Fruit fly (Drosophila melanogaster) whole organism: ENCODE data around the gene CG5199.

Experiments
- CG8478 ChIP-seq: fragments of >200 bp; optimal IDR thresholded peaks from 2 replicates; lab custom pipeline; 2018; ENCODE audit warnings: inconsistent platforms
- EcR ChIP-seq, 2 experiments: fragments of >200 bp; optimal IDR thresholded peaks; 2 replicates each; lab custom pipeline; 2017; ENCODE audit warnings: missing biosample characterization in 2 of 2, missing genetic modification characterization in 2 of 2, missing genetic modification reagents in 2 of 2
- pan ChIP-seq: fragments of >200 bp; optimal IDR thresholded peaks from 2 replicates; lab custom pipeline; 2017
- psq ChIP-seq: fragments of >200 bp; optimal IDR thresholded peaks from 2 replicates; lab custom pipeline; 2017
- usp ChIP-seq: fragments of >200 bp; optimal IDR thresholded peaks from 2 replicates; lab custom pipeline; 2017; ENCODE audit warnings: missing biosample characterization, missing genetic modification characterization, mixed read lengths

DNA sequence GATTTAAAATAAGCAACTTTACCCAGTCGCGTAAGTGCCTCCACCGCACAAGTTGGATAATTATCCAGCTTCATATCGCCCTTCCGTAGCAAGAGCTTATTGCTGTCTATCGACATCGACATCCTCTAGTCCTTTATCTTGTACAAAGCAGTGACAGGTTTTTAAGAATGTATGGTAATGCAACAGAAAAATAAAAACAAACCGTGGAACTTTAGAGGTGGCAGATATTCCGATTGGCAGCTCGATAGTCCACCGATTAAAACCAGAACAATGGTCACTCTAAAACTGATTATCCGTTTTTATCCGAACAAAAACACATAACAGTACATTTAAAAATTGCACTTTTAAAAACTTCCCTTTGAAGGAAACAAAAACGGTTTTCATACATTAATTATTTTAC is 25.2 kb downstream of the CG5199 start, which contains the start of gene CG5274:
- TF ChIP-seq CG8478 (no peak), pan (lab: Kevin White, UChicago) (no peak), psq (lab: Kevin White, UChicago) (no peak), usp (GFP tag; lab: Kevin White, UChicago) (no peak), EcR (GFP tag; optimal IDR thresholded peaks at IDR 0.05; lab: Kevin White, UChicago) (no peak)
